Worm (Caenorhabditis elegans) whole organism, L3 larva: ENCODE data around the gene T22F3.7.

Experiments used
- ZK546.5 ChIP-seq: sonication (generic microtip); optimal IDR thresholded peaks from 2 replicates; lab custom pipeline; 2017; ENCODE audit warnings: missing biosample characterization, missing genetic modification characterization
- aly-2 ChIP-seq: fragments of 150-350 bp; optimal IDR thresholded peaks from 2 replicates; lab custom pipeline; 2014; ENCODE audit warnings: missing biosample characterization, missing genetic modification characterization
- ama-1 ChIP-seq: fragments of 150-350 bp; optimal IDR thresholded peaks from 2 replicates; lab custom pipeline; 2018
- ceh-28 ChIP-seq: fragments of 150-350 bp; optimal IDR thresholded peaks from 2 replicates; lab custom pipeline; 2014; ENCODE audit warnings: missing biosample characterization, missing genetic modification reagents, missing genetic modification characterization
- ceh-82 ChIP-seq: fragments of 150-350 bp; optimal IDR thresholded peaks from 2 replicates; lab custom pipeline; 2014; ENCODE audit warnings: missing biosample characterization, missing genetic modification characterization
- daf-12 ChIP-seq: fragments of 150-350 bp; optimal IDR thresholded peaks from 2 replicates; lab custom pipeline; 2014; ENCODE audit warnings: missing biosample characterization, missing genetic modification reagents, missing genetic modification characterization
- egl-27 ChIP-seq: sonication (generic microtip); optimal IDR thresholded peaks from 4 replicates; lab custom pipeline; 2017; ENCODE audit warnings: missing biosample characterization, missing genetic modification reagents, missing genetic modification characterization
- elt-1 ChIP-seq: fragments of 150-350 bp; optimal IDR thresholded peaks from 2 replicates; lab custom pipeline; 2014; ENCODE audit warnings: missing biosample characterization, missing genetic modification characterization
- elt-2 ChIP-seq: sonication (generic microtip); optimal IDR thresholded peaks from 2 replicates; lab custom pipeline; 2016; ENCODE audit warnings: missing genetic modification reagents, mild to moderate bottlenecking, missing genetic modification characterization, missing compliant biosample characterization
- elt-3 ChIP-seq, 3 experiments: fragments of 150-350 bp in 1 of 3; sonication (generic microtip) in 2 of 3; optimal IDR thresholded peaks; 2 replicates in 2 of 3; 4 replicates in 1 of 3; lab custom pipeline; 2014 to 2017; ENCODE audit warnings: missing biosample characterization in 3 of 3, missing genetic modification characterization in 3 of 3
- fkh-10 ChIP-seq: sonication (generic microtip); optimal IDR thresholded peaks from 2 replicates; lab custom pipeline; 2017; ENCODE audit warnings: missing biosample characterization, missing genetic modification reagents, missing genetic modification characterization
- fkh-2 ChIP-seq: fragments of 150-350 bp; optimal IDR thresholded peaks from 2 replicates; lab custom pipeline; 2014; ENCODE audit warnings: missing biosample characterization, missing genetic modification reagents, missing genetic modification characterization
- fos-1 ChIP-seq: fragments of 150-350 bp; optimal IDR thresholded peaks from 2 replicates; lab custom pipeline; 2014; ENCODE audit warnings: missing biosample characterization, missing genetic modification characterization
- hmg-11 ChIP-seq: sonication (generic microtip); optimal IDR thresholded peaks from 2 replicates; lab custom pipeline; 2016; ENCODE audit warnings: missing genetic modification characterization, missing compliant biosample characterization
- jun-1 ChIP-seq: fragments of 150-350 bp; optimal IDR thresholded peaks from 2 replicates; lab custom pipeline; 2014; ENCODE audit warnings: missing biosample characterization, missing genetic modification reagents, missing genetic modification characterization
- lin-15B ChIP-seq: fragments of 150-350 bp; optimal IDR thresholded peaks from 2 replicates; lab custom pipeline; 2014; ENCODE audit warnings: missing biosample characterization, missing genetic modification characterization
- lin-39 ChIP-seq: fragments of 150-350 bp; optimal IDR thresholded peaks from 2 replicates; lab custom pipeline; 2018; ENCODE audit warnings: missing biosample characterization, missing genetic modification reagents, missing genetic modification characterization
- mml-1 ChIP-seq: fragments of 150-350 bp; sonication (generic microtip); optimal IDR thresholded peaks from 3 replicates; lab custom pipeline; 2014; ENCODE audit warnings: missing biosample characterization, missing genetic modification characterization
- nfya-1 ChIP-seq: sonication (generic microtip); optimal IDR thresholded peaks from 2 replicates; lab custom pipeline; 2017; ENCODE audit warnings: missing genetic modification characterization, mild to moderate bottlenecking, missing compliant biosample characterization, antibody characterized with exemption, moderate library complexity; ENCODE audit not compliant: insufficient read depth
- nhr-11 ChIP-seq: fragments of 150-350 bp; optimal IDR thresholded peaks from 2 replicates; lab custom pipeline; 2014; ENCODE audit warnings: missing biosample characterization, missing genetic modification characterization
- nhr-12 ChIP-seq: fragments of 150-350 bp; optimal IDR thresholded peaks from 2 replicates; lab custom pipeline; 2014; ENCODE audit warnings: missing biosample characterization, missing genetic modification characterization
- nhr-23 ChIP-seq: fragments of 150-350 bp; optimal IDR thresholded peaks from 2 replicates; lab custom pipeline; 2014; ENCODE audit warnings: missing biosample characterization, missing genetic modification reagents, missing genetic modification characterization
- nhr-237 ChIP-seq: fragments of 150-350 bp; optimal IDR thresholded peaks from 2 replicates; lab custom pipeline; 2014; ENCODE audit warnings: missing biosample characterization, missing genetic modification characterization
- nhr-28 ChIP-seq: fragments of 150-350 bp; optimal IDR thresholded peaks from 2 replicates; lab custom pipeline; 2014; ENCODE audit warnings: missing biosample characterization, missing genetic modification characterization
- nhr-76 ChIP-seq: fragments of 150-350 bp; sonication (generic microtip); optimal IDR thresholded peaks from 5 replicates; lab custom pipeline; 2014; ENCODE audit warnings: missing biosample characterization, missing genetic modification characterization
- nhr-77 ChIP-seq: fragments of 150-350 bp; optimal IDR thresholded peaks from 2 replicates; lab custom pipeline; 2014; ENCODE audit warnings: missing biosample characterization, missing genetic modification characterization
- pha-4 ChIP-seq: fragments of 150-350 bp; optimal IDR thresholded peaks from 2 replicates; lab custom pipeline; 2014; ENCODE audit warnings: missing biosample characterization, missing genetic modification reagents, missing genetic modification characterization
- pqm-1 ChIP-seq: fragments of 150-350 bp; optimal IDR thresholded peaks from 2 replicates; lab custom pipeline; 2017; ENCODE audit warnings: missing biosample characterization, missing genetic modification characterization, inconsistent platforms
- snpc-4 ChIP-seq: fragments of 150-350 bp; optimal IDR thresholded peaks from 2 replicates; lab custom pipeline; 2014; ENCODE audit warnings: missing biosample characterization, missing genetic modification characterization
- tbx-2 ChIP-seq: sonication (generic microtip); optimal IDR thresholded peaks from 2 replicates; lab custom pipeline; 2016; ENCODE audit warnings: mild to moderate bottlenecking, missing genetic modification characterization, missing compliant biosample characterization
- unc-39 ChIP-seq: sonication (generic microtip); optimal IDR thresholded peaks from 4 replicates; lab custom pipeline; 2017; ENCODE audit warnings: missing biosample characterization, missing genetic modification characterization
- unc-62 ChIP-seq: fragments of 150-350 bp; sonication (generic microtip); optimal IDR thresholded peaks from 4 replicates; lab custom pipeline; 2014; ENCODE audit warnings: missing biosample characterization, missing genetic modification reagents, missing genetic modification characterization
- ztf-4 ChIP-seq: fragments of 150-350 bp; optimal IDR thresholded peaks from 2 replicates; lab custom pipeline; 2014; ENCODE audit warnings: missing biosample characterization, missing genetic modification characterization

The T22F3.7 gene

ce11 chrV:3639873-3640272 is 39.4 kb upstream of the T22F3.7 start:
- TF ChIP-seq nhr-28 = no peak
- no peak for TF ChIP-seq ama-1
- TF ChIP-seq ZK546.5 (tag; lab: Kevin White, UChicago) = no peak
- no peak for TF ChIP-seq tbx-2
- no peak for TF ChIP-seq elt-2 (tag; lab: Kevin White, UChicago)
- no peak for TF ChIP-seq fos-1 (tag; lab: Kevin White, UChicago)
- TF ChIP-seq nhr-77 (tag; lab: Kevin White, UChicago) = no peak
- TF ChIP-seq lin-15B (tag; lab: Kevin White, UChicago) = no peak
- TF ChIP-seq elt-1 (tag; lab: Kevin White, UChicago) = no peak
- no peak for TF ChIP-seq lin-39 (tag; lab: Kevin White, UChicago)

ce11 chrV:3637086-3637485 is 36.6 kb upstream of the T22F3.7 start, which contains the start of gene srx-41:
srx-41 (minus strand) TSS chrV:3637186.
- no peak for TF ChIP-seq ama-1
- TF ChIP-seq mml-1 (tag; lab: Kevin White, UChicago) = no peak
- TF ChIP-seq fkh-2 = no peak
- TF ChIP-seq fkh-10 (GFP tag; lab: Kevin White, UChicago) = no peak
- no peak for TF ChIP-seq snpc-4 (tag; lab: Kevin White, UChicago)
- no peak for TF ChIP-seq lin-39 (tag; lab: Kevin White, UChicago)
- TF ChIP-seq nfya-1 = no peak
- no peak for TF ChIP-seq nhr-23 (tag; lab: Kevin White, UChicago)
- no peak for TF ChIP-seq nhr-28
- TF ChIP-seq nhr-76 = no peak
- TF ChIP-seq unc-62 (GFP tag; lab: Kevin White, UChicago) = no peak
- no peak for TF ChIP-seq nhr-11 (tag; lab: Kevin White, UChicago)
- TF ChIP-seq hmg-11 (tag; lab: Kevin White, UChicago) = no peak
- no peak for TF ChIP-seq lin-15B (tag; lab: Kevin White, UChicago)
- no peak for TF ChIP-seq elt-2 (tag; lab: Kevin White, UChicago)
- no peak for TF ChIP-seq elt-3 (tag; optimal IDR thresholded peaks at IDR 0.05; lab: Kevin White, UChicago)
- TF ChIP-seq ceh-82 (tag; lab: Kevin White, UChicago) = no peak
- TF ChIP-seq nhr-12 = no peak
- TF ChIP-seq unc-39 (tag; lab: Kevin White, UChicago) = no peak
- no peak for TF ChIP-seq aly-2 (tag; lab: Kevin White, UChicago)

ce11 chrV:3634293-3635016 is 34.0 kb upstream of the T22F3.7 start:
- TF ChIP-seq fos-1 (tag; lab: Kevin White, UChicago) = peak; percentile 11
- peak; percentile 96 for TF ChIP-seq elt-2 (tag; lab: Kevin White, UChicago)
- TF ChIP-seq ceh-28 = peak; percentile 61
- TF ChIP-seq elt-3 (tag; optimal IDR thresholded peaks at IDR 0.05; lab: Kevin White, UChicago) = no peak
- peak; percentile 87 for TF ChIP-seq pqm-1
- no peak for TF ChIP-seq ztf-4 (tag; lab: Kevin White, UChicago)
- peak; percentile 27 for TF ChIP-seq nfya-1
- peak; percentile 80 for TF ChIP-seq pha-4 (tag; lab: Kevin White, UChicago)
- peak; percentile 50 for TF ChIP-seq jun-1 (tag; lab: Kevin White, UChicago)

ce11 chrV:3633041-3633440 is 32.6 kb upstream of the T22F3.7 start, which contains the start of gene F59B1.2:
F59B1.2 (plus strand) TSS chrV:3633341.
- no peak for TF ChIP-seq nhr-23 (tag; lab: Kevin White, UChicago)
- TF ChIP-seq daf-12 (tag; lab: Kevin White, UChicago) = no peak
- TF ChIP-seq nhr-237 (tag; lab: Kevin White, UChicago) = no peak
- TF ChIP-seq nhr-76 = no peak
- no peak for TF ChIP-seq egl-27
- TF ChIP-seq, all 47 proteins: peak for 0

- TF ChIP-seq fkh-10 (GFP tag; lab: Kevin White, UChicago) (no peak), jun-1 (tag; lab: Kevin White, UChicago) (peak; percentile 24), elt-2 (tag; lab: Kevin White, UChicago) (peak; percentile 94), nfya-1 (peak; percentile 54), ZK546.5 (tag; lab: Kevin White, UChicago) (no peak), pha-4 (tag; lab: Kevin White, UChicago) (peak; percentile 28), pqm-1 (peak; percentile 90), lin-39 (tag; lab: Kevin White, UChicago) (no peak)
Observed at ce11 chrV:3632249-3633030, 32.0 kb upstream of the T22F3.7 start.
